Worm (Caenorhabditis elegans): ENCODE results near the gene grd-3.

ce11 chrIV:3444614-3445013 is 5.2 kb downstream of the grd-3 start, which contains the start of gene F58E2.5:
- TF ChIP-seq nhr-237 (tag; optimal IDR thresholded peaks at IDR 0.05) (no peak), peb-1 (tag; optimal IDR thresholded peaks at IDR 0.05) (no peak), R02D3.7 (tag; optimal IDR thresholded peaks at IDR 0.05) (no peak), egl-27 (tag; optimal IDR thresholded peaks at IDR 0.05) (no peak), unc-62 (GFP tag; optimal IDR thresholded peaks at IDR 0.05) (no peak)
